Fruit fly (Drosophila melanogaster) whole organism, prepupa: ENCODE measurements around the gene CG7453.

Experiments
- Blimp-1 ChIP-seq: fragments of 200-800 bp; sonication (Bioruptor generic); optimal IDR thresholded peaks from 3 replicates; lab custom pipeline; 2017; ENCODE audit warnings: missing biosample characterization, missing genetic modification characterization, mild to moderate bottlenecking, moderate library complexity, missing genetic modification reagents
- CG10669 ChIP-seq: fragments of 200-800 bp; sonication (Bioruptor generic); optimal IDR thresholded peaks from 3 replicates; lab custom pipeline; 2018; ENCODE audit warnings: missing biosample characterization, mild to moderate bottlenecking, missing genetic modification characterization, moderate library complexity
- CG11294 ChIP-seq: fragments of 200-800 bp; sonication (Bioruptor generic); IDR thresholded peaks from 2 replicates; pipeline ENCODE4 v1.3.6; 2022; ENCODE audit warnings: missing biosample characterization, missing genetic modification characterization
- CG11762 ChIP-seq: fragments of 200-800 bp; sonication (Bioruptor generic); optimal IDR thresholded peaks from 3 replicates; lab custom pipeline; 2016; ENCODE audit warnings: missing biosample characterization, missing genetic modification characterization; ENCODE audit not compliant: insufficient read depth
- CG11902 ChIP-seq: fragments of 200-800 bp; sonication (Bioruptor generic); optimal IDR thresholded peaks from 3 replicates; lab custom pipeline; 2016; ENCODE audit warnings: missing biosample characterization, missing genetic modification characterization
- CG1621 ChIP-seq: fragments of 200-800 bp; sonication (Bioruptor generic); optimal IDR thresholded peaks from 3 replicates; lab custom pipeline; 2018; ENCODE audit warnings: missing biosample characterization, mild to moderate bottlenecking, missing genetic modification characterization
- CG16779 ChIP-seq: fragments of 200-800 bp; sonication (Bioruptor generic); optimal IDR thresholded peaks from 3 replicates; lab custom pipeline; 2017; ENCODE audit warnings: missing biosample characterization, mild to moderate bottlenecking, missing genetic modification characterization
- CG3032 ChIP-seq: fragments of 200-800 bp; optimal IDR thresholded peaks from 2 replicates; lab custom pipeline; 2019; ENCODE audit warnings: missing biosample characterization, mild to moderate bottlenecking, missing genetic modification characterization, moderate library complexity
- CG31627 ChIP-seq: fragments of 200-800 bp; sonication (Bioruptor generic); optimal IDR thresholded peaks from 3 replicates; lab custom pipeline; 2016; ENCODE audit warnings: missing biosample characterization, missing genetic modification characterization
- CG32006 ChIP-seq: fragments of 200-800 bp; sonication (Bioruptor generic); optimal IDR thresholded peaks from 3 replicates; lab custom pipeline; 2017; ENCODE audit warnings: missing biosample characterization, mild to moderate bottlenecking, missing genetic modification characterization
- CG34406 ChIP-seq: fragments of 200-800 bp; sonication (Bioruptor generic); optimal IDR thresholded peaks from 3 replicates; lab custom pipeline; 2016; ENCODE audit warnings: missing biosample characterization, missing genetic modification characterization
- CG3919 ChIP-seq: fragments of 200-800 bp; sonication (Bioruptor generic); optimal IDR thresholded peaks from 3 replicates; lab custom pipeline; 2016; ENCODE audit warnings: missing biosample characterization, missing genetic modification characterization
- CG6163 ChIP-seq: fragments of 200-800 bp; sonication (Bioruptor generic); IDR thresholded peaks from 3 replicates; pipeline ENCODE4 v1.3.6; 2022; ENCODE audit warnings: missing biosample characterization, missing genetic modification characterization
- CG6792 ChIP-seq: fragments of 200-800 bp; sonication (Bioruptor generic); optimal IDR thresholded peaks from 3 replicates; lab custom pipeline; 2016; ENCODE audit warnings: missing biosample characterization, missing genetic modification characterization
- CG6808 ChIP-seq: fragments of 200-800 bp; sonication (Bioruptor generic); optimal IDR thresholded peaks from 3 replicates; lab custom pipeline; 2017; ENCODE audit warnings: missing biosample characterization, missing genetic modification characterization, mild to moderate bottlenecking, moderate library complexity, missing genetic modification reagents
- CG6854 ChIP-seq: fragments of 200-800 bp; sonication (Bioruptor generic); optimal IDR thresholded peaks from 2 replicates; lab custom pipeline; 2017; ENCODE audit warnings: missing biosample characterization, mild to moderate bottlenecking, missing genetic modification characterization
- CG7368 ChIP-seq: fragments of 200-800 bp; sonication (Bioruptor generic); optimal IDR thresholded peaks from 3 replicates; lab custom pipeline; 2016; ENCODE audit warnings: missing biosample characterization, missing genetic modification characterization
- CG8119 ChIP-seq: fragments of 200-800 bp; sonication (Bioruptor generic); IDR thresholded peaks from 3 replicates; pipeline ENCODE4 v1.3.6; 2022; ENCODE audit warnings: missing biosample characterization, missing genetic modification characterization
- CG8632 ChIP-seq: fragments of 200-800 bp; sonication (Bioruptor generic); optimal IDR thresholded peaks from 3 replicates; lab custom pipeline; 2016; ENCODE audit warnings: missing biosample characterization, missing genetic modification characterization
- CG9139 ChIP-seq: fragments of 200-800 bp; sonication (Bioruptor generic); optimal IDR thresholded peaks from 3 replicates; lab custom pipeline; 2017; ENCODE audit warnings: missing biosample characterization, mild to moderate bottlenecking, missing genetic modification characterization
- Eip93F ChIP-seq: fragments of 200-800 bp; sonication (Bioruptor generic); optimal IDR thresholded peaks from 2 replicates; lab custom pipeline; 2016; ENCODE audit warnings: missing biosample characterization, mild to moderate bottlenecking, missing genetic modification characterization
- Ets21C ChIP-seq: fragments of 200-800 bp; sonication (Bioruptor generic); optimal IDR thresholded peaks from 3 replicates; lab custom pipeline; 2016; ENCODE audit warnings: missing biosample characterization, missing genetic modification characterization
- Ets96B ChIP-seq: fragments of 200-800 bp; optimal IDR thresholded peaks from 2 replicates; lab custom pipeline; 2019; ENCODE audit warnings: missing biosample characterization, mild to moderate bottlenecking, missing genetic modification characterization, moderate library complexity
- Gug ChIP-seq: fragments of 200-800 bp; sonication (Bioruptor generic); IDR thresholded peaks from 2 replicates; pipeline ENCODE4 v1.3.6; 2022; ENCODE audit warnings: missing biosample characterization, missing genetic modification characterization
- Hr38 ChIP-seq: sonication (Bioruptor generic); optimal IDR thresholded peaks from 2 replicates; lab custom pipeline; 2016; ENCODE audit warnings: missing biosample characterization, missing genetic modification characterization
- Hr39 ChIP-seq: fragments of 200-800 bp; sonication (Bioruptor generic); optimal IDR thresholded peaks from 2 replicates; lab custom pipeline; 2016; ENCODE audit warnings: missing biosample characterization, missing genetic modification characterization
- Hr4 ChIP-seq: fragments of 200-800 bp; sonication (Bioruptor generic); optimal IDR thresholded peaks from 3 replicates; lab custom pipeline; 2016; ENCODE audit warnings: missing biosample characterization, missing genetic modification characterization
- Lpt ChIP-seq: fragments of 200-800 bp; sonication (Bioruptor generic); optimal IDR thresholded peaks from 3 replicates; lab custom pipeline; 2016; ENCODE audit warnings: missing biosample characterization, missing genetic modification characterization
- Met ChIP-seq: fragments of 200-800 bp; sonication (Bioruptor generic); optimal IDR thresholded peaks from 3 replicates; lab custom pipeline; 2016; ENCODE audit warnings: missing biosample characterization, missing genetic modification characterization
- Smox ChIP-seq: fragments of 200-800 bp; sonication (Bioruptor generic); optimal IDR thresholded peaks from 3 replicates; lab custom pipeline; 2016; ENCODE audit warnings: missing biosample characterization, missing genetic modification characterization
- Sox102F ChIP-seq: fragments of 200-800 bp; sonication (Bioruptor generic); optimal IDR thresholded peaks from 2 replicates; lab custom pipeline; 2016; ENCODE audit warnings: missing biosample characterization, mild to moderate bottlenecking, missing genetic modification characterization
- Sox14 ChIP-seq: fragments of 200-800 bp; sonication (Bioruptor generic); optimal IDR thresholded peaks from 3 replicates; lab custom pipeline; 2016; ENCODE audit warnings: missing biosample characterization, missing genetic modification characterization
- Sox15 ChIP-seq: fragments of 200-800 bp; sonication (Bioruptor generic); optimal IDR thresholded peaks from 3 replicates; lab custom pipeline; 2016; ENCODE audit warnings: missing biosample characterization, missing genetic modification characterization
- achi ChIP-seq: fragments of 200-800 bp; sonication (Bioruptor generic); optimal IDR thresholded peaks from 3 replicates; lab custom pipeline; 2016; ENCODE audit warnings: missing biosample characterization, missing genetic modification characterization
- acj6 ChIP-seq: fragments of 200-800 bp; sonication (Bioruptor generic); optimal IDR thresholded peaks from 3 replicates; lab custom pipeline; 2016; ENCODE audit warnings: missing biosample characterization, missing genetic modification characterization
- cyc ChIP-seq: fragments of 200-800 bp; sonication (Bioruptor generic); optimal IDR thresholded peaks from 3 replicates; lab custom pipeline; 2016; ENCODE audit warnings: missing biosample characterization, missing genetic modification characterization
- eg ChIP-seq: fragments of 200-800 bp; sonication (Bioruptor generic); IDR thresholded peaks from 3 replicates; pipeline ENCODE4 v1.3.6; 2022; ENCODE audit warnings: missing biosample characterization, missing genetic modification characterization
- esn ChIP-seq: fragments of 200-800 bp; sonication (Bioruptor generic); optimal IDR thresholded peaks from 2 replicates; lab custom pipeline; 2016; ENCODE audit warnings: missing biosample characterization, mild to moderate bottlenecking, missing genetic modification characterization, moderate library complexity
- fkh ChIP-seq: fragments of 200-800 bp; sonication (Bioruptor generic); optimal IDR thresholded peaks from 3 replicates; lab custom pipeline; 2017; ENCODE audit warnings: missing biosample characterization, mild to moderate bottlenecking, missing genetic modification characterization, moderate library complexity
- net ChIP-seq: fragments of 200-800 bp; sonication (Bioruptor generic); optimal IDR thresholded peaks from 3 replicates; lab custom pipeline; 2016; ENCODE audit warnings: missing biosample characterization, missing genetic modification characterization
- pdm3 ChIP-seq: fragments of 200-800 bp; sonication (Bioruptor generic); optimal IDR thresholded peaks from 3 replicates; lab custom pipeline; 2016; ENCODE audit warnings: missing biosample characterization, missing genetic modification characterization
- salr ChIP-seq, 2 experiments: fragments of 200-800 bp; sonication (Bioruptor generic); optimal IDR thresholded peaks; 3 replicates each; lab custom pipeline; 2016 to 2018; ENCODE audit warnings: missing biosample characterization in 2 of 2, missing genetic modification characterization in 2 of 2, mild to moderate bottlenecking in 1 of 2
- spab ChIP-seq: fragments of 200-800 bp; sonication (Bioruptor generic); optimal IDR thresholded peaks from 2 replicates; lab custom pipeline; 2017; ENCODE audit warnings: missing biosample characterization, mild to moderate bottlenecking, missing genetic modification characterization, missing genetic modification reagents
- ss ChIP-seq, 2 experiments: fragments of 200-800 bp; sonication (Bioruptor generic); optimal IDR thresholded peaks; 2 replicates in 1 of 2; 3 replicates in 1 of 2; lab custom pipeline; 2017 to 2018; ENCODE audit warnings: mild to moderate bottlenecking in 2 of 2, missing biosample characterization in 2 of 2, missing genetic modification characterization in 2 of 2, moderate library complexity in 1 of 2
- svp ChIP-seq: fragments of 200-800 bp; sonication (Bioruptor generic); peaks from one replicate; lab custom pipeline; 2016; ENCODE audit warnings: missing biosample characterization, missing genetic modification characterization
- topi ChIP-seq: fragments of 200-800 bp; sonication (Bioruptor generic); optimal IDR thresholded peaks from 3 replicates; lab custom pipeline; 2016; ENCODE audit warnings: missing biosample characterization, missing genetic modification characterization
- vri ChIP-seq: fragments of 200-800 bp; sonication (Bioruptor generic); optimal IDR thresholded peaks from 3 replicates; lab custom pipeline; 2016; ENCODE audit warnings: missing biosample characterization, mild to moderate bottlenecking, missing genetic modification characterization

CG7453 gene

dm6 chrX:19220963-19221572, 41.1 kb downstream of the CG7453 start:
- TF ChIP-seq Sox102F (GFP tag; lab: Kevin White, UChicago) (no peak), achi (GFP tag; lab: Kevin White, UChicago) (no peak), svp (GFP tag; lab: Kevin White, UChicago) (peak; percentile 47)

dm6 chrX:19224580-19225303, 44.8 kb downstream of the CG7453 start:
- TF ChIP-seq Blimp-1 (GFP tag; lab: Kevin White, UChicago) (no peak), CG3919 (GFP tag; lab: Kevin White, UChicago) (peak; percentile 50), svp (GFP tag; lab: Kevin White, UChicago) (no peak), Hr39 (GFP tag; lab: Kevin White, UChicago) (no peak), Ets21C (GFP tag; lab: Kevin White, UChicago) (no peak), Hr38 (GFP tag; lab: Kevin White, UChicago) (no peak), achi (GFP tag; lab: Kevin White, UChicago) (peak; percentile 60), Gug (GFP tag; lab: Robert Waterston, UW) (no peak), CG11294 (GFP tag; lab: Robert Waterston, UW) (no peak), esn (peak; percentile 61), Hr4 (peak; percentile 37), CG8632 (GFP tag; lab: Kevin White, UChicago) (peak; percentile 69), Met (GFP tag; lab: Kevin White, UChicago) (peak; percentile 18), CG7368 (no peak), topi (GFP tag; lab: Kevin White, UChicago) (peak; percentile 41), CG16779 (tag; lab: Kevin White, UChicago) (peak; percentile 35), CG3032 (tag; lab: Kevin White, UChicago) (peak; percentile 65), CG31627 (GFP tag; lab: Kevin White, UChicago) (no peak), salr (GFP tag; optimal IDR thresholded peaks at IDR 0.05; lab: Kevin White, UChicago) (peak in 1 of 2 experiments; percentile 79), cyc (GFP tag; lab: Kevin White, UChicago) (no peak), CG6792 (GFP tag; lab: Kevin White, UChicago) (peak; percentile 34), Lpt (GFP tag; lab: Kevin White, UChicago) (peak; percentile 33), Sox102F (GFP tag; lab: Kevin White, UChicago) (no peak), CG6163 (GFP tag; lab: Robert Waterston, UW) (no peak), Sox15 (no peak), ss (GFP tag; optimal IDR thresholded peaks at IDR 0.05; lab: Kevin White, UChicago) (peak in 1 of 2 experiments; percentile 70), CG34406 (GFP tag; lab: Kevin White, UChicago) (peak; percentile 71), eg (GFP tag; lab: Robert Waterston, UW) (0 out of 3 replicates have a peak, but pooled peaks have one; percentile 27), CG10669 (GFP tag; lab: Kevin White, UChicago) (peak; percentile 40), pdm3 (GFP tag; lab: Kevin White, UChicago) (peak; percentile 37), Smox (peak; percentile 34), spab (GFP tag; lab: Kevin White, UChicago) (peak; percentile 46), CG8119 (peak; percentile 55; the same call in 1 of the 3 replicates), CG1621 (tag; lab: Kevin White, UChicago) (no peak), vri (GFP tag; lab: Kevin White, UChicago) (no peak), fkh (GFP tag; lab: Kevin White, UChicago) (no peak), Eip93F (GFP tag; lab: Kevin White, UChicago) (no peak), CG11902 (GFP tag; lab: Kevin White, UChicago) (no peak), net (peak; percentile 49), Sox14 (GFP tag; lab: Kevin White, UChicago) (no peak), Ets96B (tag; lab: Kevin White, UChicago) (peak; percentile 56), CG32006 (GFP tag; lab: Kevin White, UChicago) (peak; percentile 85), CG6808 (GFP tag; lab: Kevin White, UChicago) (peak; percentile 74), CG11762 (GFP tag; lab: Kevin White, UChicago) (peak; percentile 32), CG9139 (GFP tag; lab: Kevin White, UChicago) (no peak), CG6854 (GFP tag; lab: Kevin White, UChicago) (no peak), acj6 (GFP tag; lab: Kevin White, UChicago) (peak; percentile 46)
